Worm (Caenorhabditis elegans): ENCODE results near the gene C23G10.5.

- no peak for TF ChIP-seq tra-4 (tag; optimal IDR thresholded peaks at IDR 0.05)
- no peak for TF ChIP-seq hmbx-1 (tag; optimal IDR thresholded peaks at IDR 0.05)
- TF ChIP-seq ceh-13 (GFP tag; optimal IDR thresholded peaks at IDR 0.05) = no peak
- no peak for TF ChIP-seq pes-1 (GFP tag; IDR thresholded peaks at IDR 0.05)
- TF ChIP-seq ama-1 (optimal IDR thresholded peaks at IDR 0.05) = no peak
- TF ChIP-seq scrt-1 (GFP tag; IDR thresholded peaks at IDR 0.05) = no peak
- no peak for TF ChIP-seq B0310.2 (tag; optimal IDR thresholded peaks at IDR 0.05)
- TF ChIP-seq F13C5.2 (tag; optimal IDR thresholded peaks at IDR 0.05) = no peak
- no peak for TF ChIP-seq hmg-4 (GFP tag; optimal IDR thresholded peaks at IDR 0.05)
- TF ChIP-seq flt-1 (GFP tag; IDR thresholded peaks at IDR 0.05) = no peak
These were observed 10.6 kb upstream of the C23G10.5 start for ce11 chrIII:6180294-6180693.
